Worm (Caenorhabditis elegans): Measurements from ENCODE around the gene C45B11.9.
A peak's percentile ranks its signal among the peaks of the same experiment; 100 is the strongest.

Gene C45B11.9

DNA sequence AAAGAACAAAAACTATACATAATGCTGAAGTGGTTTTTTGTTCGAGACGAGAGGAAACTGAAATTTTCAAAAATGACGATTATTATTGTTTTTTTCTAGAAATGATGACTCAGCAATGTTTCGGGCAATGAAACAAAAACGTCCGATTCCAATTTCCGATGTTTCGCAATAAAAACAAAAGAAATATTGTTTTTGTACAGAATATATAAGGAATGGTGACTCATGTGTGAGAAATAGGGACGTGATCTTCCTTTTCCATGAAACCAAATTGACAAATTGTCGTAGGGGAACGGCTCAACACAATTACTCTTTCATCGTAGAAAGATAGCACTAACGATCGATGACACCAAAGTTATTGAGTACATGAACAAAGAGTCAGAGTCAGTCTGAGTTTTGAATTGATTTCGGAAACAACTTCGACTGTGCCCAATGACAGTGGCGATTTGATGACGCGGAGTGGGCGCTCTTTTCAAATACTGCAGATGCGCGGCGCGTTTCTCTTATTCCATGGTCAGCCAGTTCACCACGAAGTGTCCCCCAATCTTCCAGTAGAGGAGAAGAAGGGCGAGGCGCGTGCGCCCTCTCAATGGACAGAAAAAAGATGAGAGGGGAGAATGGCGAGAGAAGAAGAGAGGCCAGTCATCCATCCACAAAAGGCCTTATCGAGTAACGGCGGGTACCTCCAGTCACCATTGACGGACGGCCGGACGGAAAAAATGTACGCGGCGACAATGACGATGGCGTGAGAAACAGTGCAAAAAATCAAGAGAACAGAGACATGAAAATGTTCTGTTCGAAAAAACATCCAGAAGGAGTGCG is 35.3 kb downstream of the C45B11.9 start:
- TF ChIP-seq T20F7.1 (GFP tag; optimal IDR thresholded peaks at IDR 0.05) (no peak), aha-1 (tag) (peak; percentile 80), mdl-1 (tag; optimal IDR thresholded peaks at IDR 0.05) (peak in 1 of 2 experiments; percentile 81), skn-1 (tag; optimal IDR thresholded peaks at IDR 0.05) (no peak), vab-7 (GFP tag; IDR thresholded peaks at IDR 0.05) (no peak), lim-7 (GFP tag; IDR thresholded peaks at IDR 0.05) (no peak), fkh-10 (GFP tag; optimal IDR thresholded peaks at IDR 0.05) (peak; percentile 34), lin-29 (GFP tag; IDR thresholded peaks at IDR 0.05) (no peak; the same call in 1 of the 2 replicates), lin-38 (GFP tag; IDR thresholded peaks at IDR 0.05) (peak; percentile 42), daf-16 (GFP tag; optimal IDR thresholded peaks at IDR 0.05) (no peak), daf-16 (tag; optimal IDR thresholded peaks at IDR 0.05) (no peak), set-16 (GFP tag; IDR thresholded peaks at IDR 0.05) (peak; percentile 61), nhr-111 (GFP tag; optimal IDR thresholded peaks at IDR 0.05) (no peak), ZK546.5 (tag; optimal IDR thresholded peaks at IDR 0.05) (no peak), ceh-82 (tag; optimal IDR thresholded peaks at IDR 0.05) (no peak), mes-2 (tag; optimal IDR thresholded peaks at IDR 0.05; ENCODE audit: poor library complexity, severe bottlenecking) (peak; percentile 39), F49E8.2 (tag; optimal IDR thresholded peaks at IDR 0.05; ENCODE audit: borderline replicate concordance) (no peak), R02D3.7 (tag; optimal IDR thresholded peaks at IDR 0.05) (no peak), ceh-44 (GFP tag; IDR thresholded peaks at IDR 0.05) (no peak), tra-1 (GFP tag; IDR thresholded peaks at IDR 0.05) (no peak), snpc-1.2 (GFP tag; IDR thresholded peaks at IDR 0.05) (no peak), ces-1 (GFP tag; optimal IDR thresholded peaks at IDR 0.05) (no peak), duxl-1 (tag; optimal IDR thresholded peaks at IDR 0.05; ENCODE audit: poor library complexity) (no peak), nhr-10 (tag; optimal IDR thresholded peaks at IDR 0.05) (no peak), unc-130 (GFP tag; optimal IDR thresholded peaks at IDR 0.05) (no peak), Y5F2A.4 (GFP tag; optimal IDR thresholded peaks at IDR 0.05) (no peak), hif-1 (tag; optimal IDR thresholded peaks at IDR 0.05) (peak in 1 of 2 experiments; percentile 29), hmg-1.1 (GFP tag; IDR thresholded peaks at IDR 0.05) (no peak; the same call in 1 of the 2 replicates), mxl-3 (GFP tag; optimal IDR thresholded peaks at IDR 0.05) (peak; percentile 67), dve-1 (tag; optimal IDR thresholded peaks at IDR 0.05; ENCODE audit: insufficient read depth) (peak; percentile 28), mxl-2 (GFP tag; conservative IDR thresholded peaks at IDR 0.05) (no peak), Y48G9A.11 (GFP tag; IDR thresholded peaks at IDR 0.05) (peak; percentile 54; the same call in 1 of the 2 replicates), lin-39 (tag; optimal IDR thresholded peaks at IDR 0.05) (no peak), rbr-2 (tag; optimal IDR thresholded peaks at IDR 0.05) (peak; percentile 72), dmd-8 (GFP tag; IDR thresholded peaks at IDR 0.05) (0 out of 2 replicates have a peak, but pooled peaks have one; percentile 44), Y75B8A.6 (GFP tag; IDR thresholded peaks at IDR 0.05) (no peak), tag-97 (GFP tag; IDR thresholded peaks at IDR 0.05) (no peak), daf-8 (GFP tag; IDR thresholded peaks at IDR 0.05) (no peak), dmd-9 (GFP tag; IDR thresholded peaks at IDR 0.05) (0 out of 2 replicates have a peak, but pooled peaks have one; percentile 9), nhr-28 (tag; optimal IDR thresholded peaks at IDR 0.05) (no peak), attf-4 (tag; optimal IDR thresholded peaks at IDR 0.05) (no peak), daf-19 (GFP tag; conservative IDR thresholded peaks at IDR 0.05) (no peak), lir-3 (tag; optimal IDR thresholded peaks at IDR 0.05) (no peak), lin-13 (GFP tag; optimal IDR thresholded peaks at IDR 0.05) (no peak), nhr-6 (tag; optimal IDR thresholded peaks at IDR 0.05) (no peak), unc-62 (GFP tag; optimal IDR thresholded peaks at IDR 0.05 in 1 of 2) (peak in 1 of 2 experiments; percentile 93), unc-62 (tag; optimal IDR thresholded peaks at IDR 0.05) (no peak), nhr-25 (tag; optimal IDR thresholded peaks at IDR 0.05; ENCODE audit: borderline replicate concordance, insufficient read depth) (peak; percentile 18), dpl-1 (GFP tag; optimal IDR thresholded peaks at IDR 0.05) (peak; percentile 7)

Measured in whole organism, L4 larva.